Fruit fly (Drosophila melanogaster): Measurements from ENCODE around the gene nis.
A peak's percentile ranks its signal among the peaks of the same experiment; 100 is the strongest.

The nis gene

dm6 chr2L:1615753-1616152 is 28.8 kb upstream of the nis start:
- TF ChIP-seq CG8478 (optimal IDR thresholded peaks at IDR 0.05) (no peak), CTCF (optimal IDR thresholded peaks at IDR 0.05) (no peak)

dm6 chr2L:1613748-1614365 is 26.9 kb upstream of the nis start, which contains the start of gene RFeSP:
TSS of gene RFeSP (minus strand) at chr2L:1614160.
- TF ChIP-seq CG8478 (optimal IDR thresholded peaks at IDR 0.05) (no peak), CTCF (optimal IDR thresholded peaks at IDR 0.05) (peak; percentile 34 to 60)

dm6 chr2L:1611122-1611521 is 24.2 kb upstream of the nis start, which contains the start of the genes Rab3GAP1 and CG14352:
TSS of gene Rab3GAP1 (minus strand) at chr2L:1611157.
TSS of gene CG14352 (plus strand) at chr2L:1611410.
- no peak for TF ChIP-seq CTCF (optimal IDR thresholded peaks at IDR 0.05)
- TF ChIP-seq CG8478 (optimal IDR thresholded peaks at IDR 0.05) = no peak

- TF ChIP-seq CTCF (optimal IDR thresholded peaks at IDR 0.05) (no peak), CG8478 (optimal IDR thresholded peaks at IDR 0.05) (no peak)
Measured at dm6 chr2L:1606758-1607157, 19.8 kb upstream of the nis start.

- TF ChIP-seq CTCF (optimal IDR thresholded peaks at IDR 0.05) (no peak), CG8478 (optimal IDR thresholded peaks at IDR 0.05) (no peak)
Measured at dm6 chr2L:1603847-1604246, 16.9 kb upstream of the nis start.

dm6 chr2L:1596693-1597092 is 9.7 kb upstream of the nis start:
- TF ChIP-seq CG8478 (optimal IDR thresholded peaks at IDR 0.05) = no peak

- no peak for TF ChIP-seq CTCF (optimal IDR thresholded peaks at IDR 0.05)
- TF ChIP-seq CG8478 (optimal IDR thresholded peaks at IDR 0.05) = no peak
Measured at dm6 chr2L:1590167-1590566, 3.2 kb upstream of the nis start.

dm6 chr2L:1579800-1580199 is 7.2 kb downstream of the nis start:
- TF ChIP-seq CG8478 (optimal IDR thresholded peaks at IDR 0.05) = no peak
- TF ChIP-seq CTCF (optimal IDR thresholded peaks at IDR 0.05) = no peak

- no peak for TF ChIP-seq CG8478 (optimal IDR thresholded peaks at IDR 0.05)
- TF ChIP-seq CTCF (optimal IDR thresholded peaks at IDR 0.05) = no peak
Measured at dm6 chr2L:1579254-1579653, 7.7 kb downstream of the nis start.

- TF ChIP-seq CG8478 (optimal IDR thresholded peaks at IDR 0.05) (no peak), CTCF (optimal IDR thresholded peaks at IDR 0.05) (no peak)
Measured at dm6 chr2L:1575604-1576003, 11.4 kb downstream of the nis start.

- TF ChIP-seq CG8478 (optimal IDR thresholded peaks at IDR 0.05) = no peak
- no peak for TF ChIP-seq CTCF (optimal IDR thresholded peaks at IDR 0.05)
Measured at dm6 chr2L:1574009-1574408, 12.9 kb downstream of the nis start.

- TF ChIP-seq CG8478 (optimal IDR thresholded peaks at IDR 0.05) (no peak), CTCF (optimal IDR thresholded peaks at IDR 0.05) (no peak)
Measured at dm6 chr2L:1568631-1569030, 18.3 kb downstream of the nis start.

dm6 chr2L:1559811-1560501 is 27.0 kb downstream of the nis start:
- TF ChIP-seq CG8478 (optimal IDR thresholded peaks at IDR 0.05) (no peak), CTCF (optimal IDR thresholded peaks at IDR 0.05) (no peak)

- no peak for TF ChIP-seq CTCF (optimal IDR thresholded peaks at IDR 0.05)
- TF ChIP-seq CG8478 (optimal IDR thresholded peaks at IDR 0.05) = no peak
Measured at dm6 chr2L:1557927-1558326, 29.0 kb downstream of the nis start.

dm6 chr2L:1556697-1557564 is 30.0 kb downstream of the nis start:
- TF ChIP-seq CG8478 (optimal IDR thresholded peaks at IDR 0.05) (no peak), CTCF (optimal IDR thresholded peaks at IDR 0.05) (no peak)

- no peak for TF ChIP-seq CTCF (optimal IDR thresholded peaks at IDR 0.05)
- no peak for TF ChIP-seq CG8478 (optimal IDR thresholded peaks at IDR 0.05)
Measured at dm6 chr2L:1554954-1555353, 32.0 kb downstream of the nis start, which contains the start of gene haf. TSS of gene haf (plus strand) at chr2L:1555129.
